Worm (Caenorhabditis elegans) whole organism, L1 larva: ENCODE data around the gene ZK1248.20.

Experiments used
- nhr-20 ChIP-seq: sonication (generic microtip); optimal IDR thresholded peaks from 2 replicates; lab custom pipeline; 2016; ENCODE audit warnings: mild to moderate bottlenecking, missing genetic modification characterization, missing compliant biosample characterization
- nhr-76 ChIP-seq: sonication (generic microtip); optimal IDR thresholded peaks from 2 replicates; lab custom pipeline; 2017; ENCODE audit warnings: missing biosample characterization, missing genetic modification characterization
- unc-62 ChIP-seq: fragments of 150-350 bp; optimal IDR thresholded peaks from 2 replicates; lab custom pipeline; 2014; ENCODE audit warnings: missing biosample characterization, missing genetic modification reagents, missing genetic modification characterization
- vab-15 ChIP-seq: sonication (generic microtip); optimal IDR thresholded peaks from 2 replicates; lab custom pipeline; 2017; ENCODE audit warnings: missing genotype, mild to moderate bottlenecking, missing genetic modification characterization, missing compliant biosample characterization
- ztf-11 ChIP-seq, 2 experiments: sonication (generic microtip); optimal IDR thresholded peaks; 2 replicates each; lab custom pipeline; 2016 to 2017; ENCODE audit warnings: missing genetic modification characterization in 2 of 2, missing biosample characterization in 1 of 2, missing compliant biosample characterization in 1 of 2

DNA sequence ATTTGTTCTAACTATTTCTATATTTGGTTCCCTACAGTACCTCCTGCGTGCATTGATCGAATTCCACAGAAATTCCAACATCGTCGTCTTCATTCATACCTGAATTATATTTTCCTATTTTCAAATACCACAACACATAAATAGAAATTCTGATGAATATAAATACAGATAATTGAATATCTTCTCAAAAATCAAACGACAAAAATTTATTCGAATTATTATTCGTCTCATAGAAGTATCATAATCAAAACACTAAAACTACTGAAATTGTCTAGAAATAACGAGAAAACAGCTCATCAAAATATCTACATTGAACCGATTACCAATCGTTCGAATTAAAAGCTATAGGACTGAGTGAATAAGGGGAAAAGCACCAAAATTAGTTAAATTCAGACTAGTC lies 16.7 kb downstream of the ZK1248.20 start, which contains the start of gene gtap-1:
- TF ChIP-seq unc-62 (GFP tag; lab: Kevin White, UChicago): no peak
- no peak for TF ChIP-seq vab-15 (tag; lab: Kevin White, UChicago)
- no peak for TF ChIP-seq nhr-76 (tag; lab: Kevin White, UChicago)
- TF ChIP-seq ztf-11 (tag; optimal IDR thresholded peaks at IDR 0.05; lab: Kevin White, UChicago): no peak
- no peak for TF ChIP-seq nhr-20 (tag; lab: Kevin White, UChicago)
